Fruit fly (Drosophila melanogaster) whole organism, embryonic: Measurements from ENCODE around the gene CG4101.

ENCODE experiments used
- Asciz ChIP-seq: fragments of 200-800 bp; sonication (Bioruptor generic); optimal IDR thresholded peaks from 2 replicates; lab custom pipeline; 2017; ENCODE audit warnings: missing biosample characterization, mild to moderate bottlenecking, missing genetic modification characterization, missing genetic modification reagents
- Atf-2 ChIP-seq: fragments of 200-800 bp; sonication (Bioruptor generic); optimal IDR thresholded peaks from 2 replicates; lab custom pipeline; 2016; ENCODE audit warnings: missing biosample characterization, missing genetic modification characterization
- CG10366 ChIP-seq: fragments of 200-800 bp; sonication (Bioruptor generic); IDR thresholded peaks from 2 replicates; pipeline ENCODE4 v1.3.6; 2022; ENCODE audit warnings: missing biosample characterization, missing genetic modification characterization
- CG10431 ChIP-seq: fragments of 200-800 bp; sonication (Bioruptor generic); optimal IDR thresholded peaks from 3 replicates; lab custom pipeline; 2018; ENCODE audit warnings: missing biosample characterization, mild to moderate bottlenecking, missing genetic modification characterization
- CG12071 ChIP-seq: fragments of 200-800 bp; sonication (Bioruptor generic); optimal IDR thresholded peaks from 3 replicates; lab custom pipeline; 2018; ENCODE audit warnings: missing biosample characterization, mild to moderate bottlenecking, missing genetic modification characterization
- CG12155 ChIP-seq: fragments of 200-800 bp; sonication (Bioruptor generic); optimal IDR thresholded peaks from 3 replicates; lab custom pipeline; 2016; ENCODE audit warnings: missing biosample characterization, missing genetic modification characterization
- CG12391 ChIP-seq: fragments of 200-800 bp; sonication (Bioruptor generic); optimal IDR thresholded peaks from 3 replicates; lab custom pipeline; 2018; ENCODE audit warnings: missing biosample characterization, mild to moderate bottlenecking, missing genetic modification characterization, moderate library complexity
- CG14050 ChIP-seq: fragments of 200-800 bp; sonication (Bioruptor generic); IDR thresholded peaks from 3 replicates; pipeline ENCODE4 v1.3.6; 2022; ENCODE audit warnings: missing biosample characterization, missing genetic modification characterization
- CG17612 ChIP-seq: fragments of 200-800 bp; sonication (Bioruptor generic); IDR thresholded peaks from 2 replicates; pipeline ENCODE4 v1.3.6; 2022; ENCODE audit warnings: missing biosample characterization, missing genetic modification characterization
- CG2875 ChIP-seq: fragments of 200-800 bp; sonication (Bioruptor generic); optimal IDR thresholded peaks from 2 replicates; lab custom pipeline; 2017; ENCODE audit warnings: missing biosample characterization, mild to moderate bottlenecking, missing genetic modification characterization, missing genetic modification reagents
- CG4854 ChIP-seq: fragments of 200-800 bp; sonication (Bioruptor generic); optimal IDR thresholded peaks from 2 replicates; lab custom pipeline; 2016; ENCODE audit warnings: missing biosample characterization, missing genetic modification characterization, inconsistent platforms
- CG6791 ChIP-seq: fragments of 200-800 bp; sonication (Bioruptor generic); IDR thresholded peaks from 3 replicates; pipeline ENCODE4 v1.3.6; 2022; ENCODE audit warnings: missing biosample characterization, missing genetic modification characterization; ENCODE audit not compliant: partially characterized antibody
- CG7745 ChIP-seq: fragments of 200-800 bp; sonication (Bioruptor generic); optimal IDR thresholded peaks from 2 replicates; lab custom pipeline; 2018; ENCODE audit warnings: missing biosample characterization, mild to moderate bottlenecking, missing genetic modification characterization, moderate library complexity
- CG8765 ChIP-seq: fragments of 200-800 bp; sonication (Bioruptor generic); IDR thresholded peaks from 2 replicates; pipeline ENCODE4 v1.3.6; 2022; ENCODE audit warnings: missing biosample characterization, missing genetic modification characterization
- CG9797 ChIP-seq: fragments of 200-800 bp; sonication (Bioruptor generic); optimal IDR thresholded peaks from 3 replicates; lab custom pipeline; 2018; ENCODE audit warnings: missing biosample characterization, mild to moderate bottlenecking, missing genetic modification characterization
- CG9817 ChIP-seq: fragments of 200-800 bp; sonication (Bioruptor generic); optimal IDR thresholded peaks from 2 replicates; lab custom pipeline; 2018; ENCODE audit warnings: missing biosample characterization, mild to moderate bottlenecking, missing genetic modification characterization, moderate library complexity
- CHES-1-like ChIP-seq: fragments of 200-800 bp; sonication (Bioruptor generic); optimal IDR thresholded peaks from 2 replicates; lab custom pipeline; 2016; ENCODE audit warnings: missing biosample characterization, missing genetic modification characterization
- Dip2 ChIP-seq: fragments of 200-800 bp; sonication (Bioruptor generic); IDR thresholded peaks from 2 replicates; pipeline ENCODE4 v1.3.6; 2022; ENCODE audit warnings: missing biosample characterization, missing genetic modification characterization
- Dip3 ChIP-seq: fragments of 200-800 bp; sonication (Bioruptor generic); optimal IDR thresholded peaks from 3 replicates; lab custom pipeline; 2016; ENCODE audit warnings: missing biosample characterization, missing genetic modification characterization
- Fer3 ChIP-seq: fragments of 200-800 bp; sonication (Bioruptor generic); optimal IDR thresholded peaks from 2 replicates; lab custom pipeline; 2018; ENCODE audit warnings: missing biosample characterization, mild to moderate bottlenecking, missing genetic modification characterization, moderate library complexity
- H2.0 ChIP-seq: fragments of 200-800 bp; sonication (Bioruptor generic); IDR thresholded peaks from 2 replicates; pipeline ENCODE4 v1.3.6; 2022; ENCODE audit warnings: missing biosample characterization, missing genetic modification characterization
- Hey ChIP-seq: fragments of 200-800 bp; sonication (Bioruptor generic); optimal IDR thresholded peaks from 3 replicates; lab custom pipeline; 2018; ENCODE audit warnings: missing biosample characterization, mild to moderate bottlenecking, missing genetic modification characterization
- HmgD ChIP-seq: fragments of 200-800 bp; sonication (Bioruptor generic); optimal IDR thresholded peaks from 3 replicates; lab custom pipeline; 2016; ENCODE audit warnings: missing biosample characterization, missing genetic modification characterization
- Jarid2 ChIP-seq: fragments of 200-800 bp; sonication (Bioruptor generic); optimal IDR thresholded peaks from 3 replicates; lab custom pipeline; 2017; ENCODE audit warnings: mild to moderate bottlenecking, missing biosample characterization, missing genetic modification reagents, missing genetic modification characterization
- MBD-R2 ChIP-seq: fragments of 200-800 bp; sonication (Bioruptor generic); IDR thresholded peaks from 2 replicates; pipeline ENCODE4 v1.3.6; 2022; ENCODE audit warnings: missing biosample characterization, missing genetic modification characterization
- Med ChIP-seq: fragments of 200-800 bp; sonication (Bioruptor generic); peaks from one replicate; lab custom pipeline; 2016; ENCODE audit warnings: missing biosample characterization, missing genetic modification characterization, mild to moderate bottlenecking, inconsistent platforms, moderate library complexity
- Meics ChIP-seq: fragments of 200-800 bp; sonication (Bioruptor generic); optimal IDR thresholded peaks from 2 replicates; lab custom pipeline; 2017; ENCODE audit warnings: missing biosample characterization, mild to moderate bottlenecking, missing genetic modification characterization
- NK7.1 ChIP-seq: fragments of 200-800 bp; sonication (Bioruptor generic); optimal IDR thresholded peaks from 3 replicates; lab custom pipeline; 2016; ENCODE audit warnings: missing biosample characterization, missing genetic modification characterization
- Scr ChIP-seq: fragments of 200-800 bp; sonication (Bioruptor generic); IDR thresholded peaks from 2 replicates; pipeline ENCODE4 v1.3.6; 2022; ENCODE audit warnings: missing biosample characterization, missing genetic modification characterization; ENCODE audit not compliant: partially characterized antibody
- btn ChIP-seq: fragments of 200-800 bp; sonication (Bioruptor generic); optimal IDR thresholded peaks from 2 replicates; lab custom pipeline; 2016; ENCODE audit warnings: missing biosample characterization, missing genetic modification characterization
- chif ChIP-seq, 2 experiments: fragments of 200-800 bp; sonication (Bioruptor generic); optimal IDR thresholded peaks; 3 replicates each; lab custom pipeline; 2016; ENCODE audit warnings: missing biosample characterization in 2 of 2, missing genetic modification characterization in 2 of 2
- dan ChIP-seq: fragments of 200-800 bp; sonication (Bioruptor generic); IDR thresholded peaks from 2 replicates; pipeline ENCODE4 v1.3.6; 2022; ENCODE audit warnings: missing biosample characterization, missing genetic modification characterization
- dmrt99B ChIP-seq: fragments of 200-800 bp; sonication (Bioruptor generic); optimal IDR thresholded peaks from 2 replicates; lab custom pipeline; 2018; ENCODE audit warnings: missing biosample characterization, mild to moderate bottlenecking, missing genetic modification characterization, moderate library complexity
- eve ChIP-seq, 2 experiments: fragments of >200 bp; optimal IDR thresholded peaks; 2 replicates each; lab custom pipeline; 2017; ENCODE audit warnings: missing biosample characterization in 2 of 2, missing genetic modification characterization in 2 of 2
- eyg ChIP-seq: fragments of 200-800 bp; sonication (Bioruptor generic); optimal IDR thresholded peaks from 3 replicates; lab custom pipeline; 2016; ENCODE audit warnings: missing biosample characterization, missing genetic modification characterization
- gce ChIP-seq: fragments of 200-800 bp; sonication (Bioruptor generic); IDR thresholded peaks from 3 replicates; pipeline ENCODE4 v1.3.6; 2022; ENCODE audit warnings: missing biosample characterization, missing genetic modification characterization
- jumu ChIP-seq: fragments of 200-800 bp; sonication (Bioruptor generic); optimal IDR thresholded peaks from 3 replicates; lab custom pipeline; 2016; ENCODE audit warnings: missing biosample characterization, missing genetic modification characterization
- lov ChIP-seq, 2 experiments: fragments of 200-800 bp in 1 of 2; fragments of >200 bp in 1 of 2; sonication (Bioruptor generic) in 1 of 2; IDR thresholded peaks in 1 of 2; optimal IDR thresholded peaks in 1 of 2; 2 replicates in 1 of 2; 3 replicates in 1 of 2; pipeline versions ENCODE4 v1.3.6 to Lab custom; 2017 to 2022; ENCODE audit warnings: missing biosample characterization in 1 of 2, missing genetic modification characterization in 1 of 2
- luna ChIP-seq: fragments of 200-800 bp; sonication (Bioruptor generic); optimal IDR thresholded peaks from 2 replicates; lab custom pipeline; 2016; ENCODE audit warnings: missing biosample characterization, missing genetic modification characterization
- mirr ChIP-seq: fragments of 200-800 bp; sonication (Bioruptor generic); optimal IDR thresholded peaks from 3 replicates; lab custom pipeline; 2018; ENCODE audit warnings: missing biosample characterization, mild to moderate bottlenecking, missing genetic modification characterization
- nerfin-1 ChIP-seq: fragments of 200-800 bp; sonication (Bioruptor generic); optimal IDR thresholded peaks from 3 replicates; lab custom pipeline; 2019; ENCODE audit warnings: missing biosample characterization, mild to moderate bottlenecking, missing genetic modification characterization, moderate library complexity
- nmo ChIP-seq: fragments of 200-800 bp; sonication (Bioruptor generic); optimal IDR thresholded peaks from 2 replicates; lab custom pipeline; 2018; ENCODE audit warnings: missing biosample characterization, mild to moderate bottlenecking, missing genetic modification characterization, moderate library complexity
- oc ChIP-seq: fragments of 200-800 bp; sonication (Bioruptor generic); optimal IDR thresholded peaks from 2 replicates; lab custom pipeline; 2018; ENCODE audit warnings: missing biosample characterization, mild to moderate bottlenecking, missing genetic modification characterization, moderate library complexity
- peb ChIP-seq: fragments of 200-800 bp; sonication (Bioruptor generic); IDR thresholded peaks from 2 replicates; pipeline ENCODE4 v1.3.6; 2022; ENCODE audit warnings: missing biosample characterization, missing genetic modification characterization
- pita ChIP-seq: fragments of 200-800 bp; sonication (Bioruptor generic); optimal IDR thresholded peaks from 2 replicates; lab custom pipeline; 2017; ENCODE audit warnings: missing biosample characterization, mild to moderate bottlenecking, missing genetic modification characterization
- rib ChIP-seq: fragments of 200-800 bp; sonication (Bioruptor generic); IDR thresholded peaks from 2 replicates; pipeline ENCODE4 v1.3.6; 2022; ENCODE audit warnings: missing biosample characterization, missing genetic modification characterization
- slbo ChIP-seq: fragments of 200-800 bp; sonication (Bioruptor generic); IDR thresholded peaks from 2 replicates; pipeline ENCODE4 v1.3.6; 2022; ENCODE audit warnings: missing biosample characterization, missing genetic modification characterization
- usp ChIP-seq: fragments of >200 bp; optimal IDR thresholded peaks from 2 replicates; lab custom pipeline; 2017; ENCODE audit warnings: missing biosample characterization, missing genetic modification characterization
- vnd ChIP-seq: fragments of 200-800 bp; sonication (Bioruptor generic); IDR thresholded peaks from 3 replicates; pipeline ENCODE4 v1.3.6; 2022; ENCODE audit warnings: missing biosample characterization, missing genetic modification characterization; ENCODE audit not compliant: partially characterized antibody
- z ChIP-seq: fragments of 200-800 bp; sonication (Bioruptor generic); IDR thresholded peaks from 3 replicates; pipeline ENCODE4 v1.3.6; 2022; ENCODE audit warnings: missing biosample characterization, missing genetic modification characterization

The CG4101 gene

DNA sequence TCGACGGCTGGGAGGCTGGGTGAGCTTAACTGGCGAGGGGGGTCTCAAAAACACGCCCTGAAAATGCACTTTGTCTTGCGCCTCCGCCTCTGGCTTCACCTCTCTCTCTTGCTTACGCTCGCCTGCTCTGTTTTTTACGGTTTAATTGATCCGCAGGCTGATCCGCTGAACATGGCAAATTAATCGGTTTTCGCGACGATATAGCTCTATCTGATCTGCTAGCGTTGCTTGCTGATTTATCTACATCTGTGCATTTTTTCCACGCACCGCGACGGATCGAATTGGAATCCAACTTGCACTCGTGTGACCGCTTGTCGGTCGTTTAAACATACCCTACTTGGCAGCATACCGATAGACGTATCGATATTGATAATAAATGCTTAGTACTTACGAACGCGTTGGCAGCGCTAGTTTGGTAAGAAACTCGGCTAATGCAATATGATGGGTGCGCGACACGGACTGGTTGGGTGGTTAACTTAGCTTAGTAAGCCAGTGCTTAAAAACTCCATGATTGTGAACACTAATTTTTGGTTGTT lies 35.4 kb downstream of the CG4101 start, which contains the start of gene Abl (continued):
- TF ChIP-seq MBD-R2 (GFP tag; lab: Robert Waterston, UW), result peak; percentile 82
- no peak for TF ChIP-seq peb (GFP tag; lab: Robert Waterston, UW)
- TF ChIP-seq CG14050 (GFP tag; lab: Robert Waterston, UW), result no peak
- TF ChIP-seq pita (GFP tag; lab: Kevin White, UChicago), result peak; percentile 100
- no peak for TF ChIP-seq lov (optimal IDR thresholded peaks at IDR 0.05; lab: Kevin White, UChicago)
- TF ChIP-seq lov (GFP tag; IDR thresholded peaks at IDR 0.05; lab: Robert Waterston, UW), result 0 out of 3 replicates have a peak, but pooled peaks have one; percentile 11
- peak; percentile 52; the same call in 2 of the 3 replicates for TF ChIP-seq vnd (GFP tag; lab: Robert Waterston, UW)
- TF ChIP-seq Meics (GFP tag; lab: Kevin White, UChicago), result peak; percentile 40
- TF ChIP-seq dan, result no peak
- peak; percentile 89 for TF ChIP-seq nerfin-1
- TF ChIP-seq Med (GFP tag; lab: Kevin White, UChicago), result peak; percentile 98
- no peak for TF ChIP-seq Hey
- TF ChIP-seq CG9817 (tag; lab: Kevin White, UChicago), result peak; percentile 69
- peak; percentile 55 for TF ChIP-seq CG4854 (GFP tag; lab: Kevin White, UChicago)
- TF ChIP-seq eyg (GFP tag; lab: Kevin White, UChicago), result peak; percentile 53
- peak; percentile 76 for TF ChIP-seq Dip3 (GFP tag; lab: Kevin White, UChicago)
- peak; percentile 92 for TF ChIP-seq Jarid2 (GFP tag; lab: Kevin White, UChicago)
- no peak for TF ChIP-seq Dip2 (GFP tag; lab: Robert Waterston, UW)
- peak; percentile 62 for TF ChIP-seq Fer3 (tag; lab: Kevin White, UChicago)
- TF ChIP-seq jumu, result peak; percentile 84
- peak; percentile 88 for TF ChIP-seq CG6791 (GFP tag; lab: Robert Waterston, UW)
- no peak for TF ChIP-seq CG8765 (GFP tag; lab: Robert Waterston, UW)
- TF ChIP-seq CG2875 (GFP tag; lab: Kevin White, UChicago), result peak; percentile 20
- TF ChIP-seq Scr, result peak; percentile 77
- peak; percentile 79 for TF ChIP-seq CG7745 (tag; lab: Kevin White, UChicago)
- TF ChIP-seq CG12391, result peak; percentile 77
- TF ChIP-seq CG10366 (GFP tag; lab: Robert Waterston, UW), result peak; percentile 53
- peak; percentile 79 for TF ChIP-seq nmo (GFP tag; lab: Kevin White, UChicago)
- TF ChIP-seq eve (GFP tag; optimal IDR thresholded peaks at IDR 0.05; lab: Kevin White, UChicago), result no peak
- no peak for TF ChIP-seq CG17612
- TF ChIP-seq CHES-1-like (GFP tag; lab: Kevin White, UChicago), result peak; percentile 85
- TF ChIP-seq CG12155, result peak; percentile 78
- TF ChIP-seq slbo (GFP tag; lab: Robert Waterston, UW), result peak; percentile 77
- TF ChIP-seq HmgD (GFP tag; lab: Kevin White, UChicago), result peak; percentile 97
- peak; percentile 73 to 75 for TF ChIP-seq chif (GFP tag; optimal IDR thresholded peaks at IDR 0.05; lab: Kevin White, UChicago)
- peak; percentile 60 for TF ChIP-seq NK7.1
- no peak for TF ChIP-seq H2.0 (GFP tag; lab: Robert Waterston, UW)
- TF ChIP-seq oc (tag; lab: Kevin White, UChicago), result peak; percentile 79
- peak; percentile 31; the same call in 1 of the 3 replicates for TF ChIP-seq gce
- peak; percentile 49 for TF ChIP-seq Atf-2
- TF ChIP-seq mirr (GFP tag; lab: Kevin White, UChicago), result peak; percentile 59
- no peak for TF ChIP-seq usp
- TF ChIP-seq btn, result peak; percentile 26
- TF ChIP-seq CG10431 (GFP tag; lab: Kevin White, UChicago), result no peak
- peak; percentile 79 for TF ChIP-seq luna (GFP tag; lab: Kevin White, UChicago)
- peak; percentile 98 for TF ChIP-seq CG9797 (GFP tag; lab: Kevin White, UChicago)
- TF ChIP-seq CG12071 (GFP tag; lab: Kevin White, UChicago), result peak; percentile 33
- TF ChIP-seq Asciz, result peak; percentile 3
- no peak for TF ChIP-seq dmrt99B (tag; lab: Kevin White, UChicago)
- no peak for TF ChIP-seq z (GFP tag; lab: Robert Waterston, UW)
- no peak for TF ChIP-seq rib (GFP tag; lab: Robert Waterston, UW)
